Fruit fly (Drosophila melanogaster): ENCODE results near the gene Obp8a.

The Obp8a gene

dm6 chrX:9196362-9196761 is 18.3 kb upstream of the Obp8a start, which contains the start of gene CG12118 (continued):
- TF ChIP-seq ATbp (GFP tag; optimal IDR thresholded peaks at IDR 0.05), result peak; percentile 30
- TF ChIP-seq Oaz (GFP tag; IDR thresholded peaks at IDR 0.05), result peak; percentile 48; the same call in 1 of the 2 replicates
- 0 out of 2 replicates have a peak, but pooled peaks have one; percentile 46 for TF ChIP-seq danr (GFP tag; IDR thresholded peaks at IDR 0.05)
- peak; percentile 62 for TF ChIP-seq CG15696 (tag; optimal IDR thresholded peaks at IDR 0.05)
- peak; percentile 85 for TF ChIP-seq CG34422 (GFP tag; IDR thresholded peaks at IDR 0.05)
- peak; percentile 71; the same call in 2 of the 3 replicates for TF ChIP-seq ase (GFP tag; IDR thresholded peaks at IDR 0.05)
- TF ChIP-seq CHES-1-like (GFP tag; optimal IDR thresholded peaks at IDR 0.05), result peak; percentile 15
- no peak for TF ChIP-seq ash1 (GFP tag; optimal IDR thresholded peaks at IDR 0.05)
- no peak for TF ChIP-seq CG9876 (GFP tag; optimal IDR thresholded peaks at IDR 0.05)
- no peak for TF ChIP-seq bowl (GFP tag; IDR thresholded peaks at IDR 0.05)
- no peak for TF ChIP-seq Neu2 (GFP tag; optimal IDR thresholded peaks at IDR 0.05; ENCODE audit: borderline replicate concordance)
- TF ChIP-seq cato (GFP tag; optimal IDR thresholded peaks at IDR 0.05; ENCODE audit: borderline replicate concordance), result peak; percentile 64
- TF ChIP-seq CG10959 (GFP tag; IDR thresholded peaks at IDR 0.05), result peak; percentile 63
- TF ChIP-seq CG14965 (GFP tag; optimal IDR thresholded peaks at IDR 0.05; ENCODE audit: borderline replicate concordance), result no peak
- TF ChIP-seq CG10209 (GFP tag; optimal IDR thresholded peaks at IDR 0.05), result peak; percentile 80
- TF ChIP-seq CG7928 (GFP tag; optimal IDR thresholded peaks at IDR 0.05), result peak; percentile 22
- no peak for TF ChIP-seq CG5180 (GFP tag; optimal IDR thresholded peaks at IDR 0.05)
- TF ChIP-seq CG6654 (GFP tag; optimal IDR thresholded peaks at IDR 0.05), result no peak
- no peak for TF ChIP-seq CG31365 (tag; optimal IDR thresholded peaks at IDR 0.05)
- TF ChIP-seq CG8359 (GFP tag; optimal IDR thresholded peaks at IDR 0.05; ENCODE audit: borderline replicate concordance), result no peak
- peak; percentile 28 for TF ChIP-seq org-1 (GFP tag; optimal IDR thresholded peaks at IDR 0.05)
- peak; percentile 68 for TF ChIP-seq corto (GFP tag; optimal IDR thresholded peaks at IDR 0.05)
- TF ChIP-seq dm (GFP tag; optimal IDR thresholded peaks at IDR 0.05), result no peak
- TF ChIP-seq CG12391 (tag; optimal IDR thresholded peaks at IDR 0.05), result peak; percentile 91
- TF ChIP-seq onecut (GFP tag; IDR thresholded peaks at IDR 0.05), result peak; percentile 14; the same call in 1 of the 2 replicates
- TF ChIP-seq CG11093 (GFP tag; IDR thresholded peaks at IDR 0.05), result peak; percentile 74
- peak; percentile 44; the same call in 1 of the 2 replicates for TF ChIP-seq rib (GFP tag; IDR thresholded peaks at IDR 0.05)
- peak; percentile 19 for TF ChIP-seq HHEX (GFP tag; optimal IDR thresholded peaks at IDR 0.05)
- peak; percentile 79 for TF ChIP-seq trh (GFP tag; optimal IDR thresholded peaks at IDR 0.05)
- TF ChIP-seq CG8478 (optimal IDR thresholded peaks at IDR 0.05), result no peak
- TF ChIP-seq CG15269 (tag; optimal IDR thresholded peaks at IDR 0.05), result peak; percentile 75
- TF ChIP-seq CG16813 (GFP tag; IDR thresholded peaks at IDR 0.05; ENCODE audit: partially characterized antibody), result peak; percentile 92
- TF ChIP-seq CG8924 (tag; optimal IDR thresholded peaks at IDR 0.05), result peak; percentile 63
- no peak for TF ChIP-seq repo (GFP tag; optimal IDR thresholded peaks at IDR 0.05)
- TF ChIP-seq slbo (GFP tag; IDR thresholded peaks at IDR 0.05), result peak; percentile 94
- TF ChIP-seq grau (tag; optimal IDR thresholded peaks at IDR 0.05), result peak; percentile 67
- peak; percentile 44 for TF ChIP-seq YL-1 (GFP tag; optimal IDR thresholded peaks at IDR 0.05)
- peak; percentile 79 for TF ChIP-seq Atf6 (GFP tag; IDR thresholded peaks at IDR 0.05)
- peak; percentile 64 for TF ChIP-seq CG12104 (GFP tag; optimal IDR thresholded peaks at IDR 0.05)
- TF ChIP-seq Dref (GFP tag; IDR thresholded peaks at IDR 0.05), result peak; percentile 63
- peak; percentile 89 for TF ChIP-seq nerfin-2 (GFP tag; IDR thresholded peaks at IDR 0.05; ENCODE audit: partially characterized antibody)
- peak; percentile 15 for TF ChIP-seq HLH54F (GFP tag; optimal IDR thresholded peaks at IDR 0.05)
- peak; percentile 51 for TF ChIP-seq CG12299 (tag; optimal IDR thresholded peaks at IDR 0.05)
- TF ChIP-seq slp2 (GFP tag; optimal IDR thresholded peaks at IDR 0.05), result no peak
- TF ChIP-seq CG12219 (GFP tag; optimal IDR thresholded peaks at IDR 0.05), result no peak
- peak; percentile 72; the same call in 1 of the 4 replicates for TF ChIP-seq chinmo (GFP tag; IDR thresholded peaks at IDR 0.05; ENCODE audit: partially characterized antibody)
- no peak for TF ChIP-seq pita (GFP tag; optimal IDR thresholded peaks at IDR 0.05)
- TF ChIP-seq lilli (GFP tag; optimal IDR thresholded peaks at IDR 0.05), result peak; percentile 82
- peak; percentile 52 for TF ChIP-seq CG4617 (GFP tag; optimal IDR thresholded peaks at IDR 0.05; ENCODE audit: borderline replicate concordance)
- TF ChIP-seq Abd-B (GFP tag; optimal IDR thresholded peaks at IDR 0.05), result peak; percentile 63

Measured in whole organism, embryonic.